Fruit fly (Drosophila melanogaster) whole organism, embryonic: ENCODE data around the gene CG17169.
A peak's percentile ranks its signal among the peaks of the same experiment; 100 is the strongest.

ENCODE experiments used
- Bteb2 ChIP-seq: fragments of 200-800 bp; sonication (Bioruptor generic); optimal IDR thresholded peaks from 2 replicates; lab custom pipeline; 2016; ENCODE audit warnings: missing biosample characterization, missing genetic modification characterization
- CG10979 ChIP-seq: fragments of 200-800 bp; sonication (Bioruptor generic); optimal IDR thresholded peaks from 2 replicates; lab custom pipeline; 2018; ENCODE audit warnings: missing biosample characterization, mild to moderate bottlenecking, missing genetic modification characterization, moderate library complexity
- CG13287 ChIP-seq: fragments of 200-800 bp; sonication (Bioruptor generic); IDR thresholded peaks from 2 replicates; pipeline ENCODE4 v1.3.6; 2022; ENCODE audit warnings: missing biosample characterization, missing genetic modification characterization; ENCODE audit not compliant: partially characterized antibody
- CG16779 ChIP-seq: fragments of 200-800 bp; sonication (Bioruptor generic); IDR thresholded peaks from 2 replicates; pipeline ENCODE4 v1.3.6; 2022; ENCODE audit warnings: missing biosample characterization, missing genetic modification characterization
- CG16813 ChIP-seq: fragments of 200-800 bp; sonication (Bioruptor generic); IDR thresholded peaks from 3 replicates; pipeline ENCODE4 v1.3.6; 2022; ENCODE audit warnings: missing biosample characterization, missing genetic modification characterization; ENCODE audit not compliant: partially characterized antibody
- CG17829 ChIP-seq: fragments of 200-800 bp; optimal IDR thresholded peaks from 2 replicates; lab custom pipeline; 2019; ENCODE audit warnings: missing biosample characterization, mild to moderate bottlenecking, missing genetic modification characterization, moderate library complexity
- CG1792 ChIP-seq: fragments of 200-800 bp; sonication (Bioruptor generic); optimal IDR thresholded peaks from 2 replicates; lab custom pipeline; 2016; ENCODE audit warnings: missing biosample characterization, missing genetic modification characterization
- CG2199 ChIP-seq: fragments of 200-800 bp; sonication (Bioruptor generic); IDR thresholded peaks from 3 replicates; pipeline ENCODE4 v1.3.6; 2022; ENCODE audit warnings: missing biosample characterization, missing genetic modification characterization
- CG2712 ChIP-seq: fragments of 200-800 bp; optimal IDR thresholded peaks from 3 replicates; lab custom pipeline; 2019; ENCODE audit warnings: missing biosample characterization, mild to moderate bottlenecking, missing genetic modification characterization, moderate library complexity
- CG30403 ChIP-seq: fragments of 200-800 bp; sonication (Bioruptor generic); optimal IDR thresholded peaks from 3 replicates; lab custom pipeline; 2016; ENCODE audit warnings: missing biosample characterization, missing genetic modification characterization
- CG30431 ChIP-seq: fragments of 200-800 bp; sonication (Bioruptor generic); optimal IDR thresholded peaks from 2 replicates; lab custom pipeline; 2017; ENCODE audit warnings: missing biosample characterization, missing genetic modification characterization
- CG31441 ChIP-seq: fragments of 200-800 bp; sonication (Bioruptor generic); IDR thresholded peaks from 2 replicates; pipeline ENCODE4 v1.3.6; 2022; ENCODE audit warnings: missing biosample characterization, missing genetic modification characterization
- CG32772 ChIP-seq: fragments of 200-800 bp; sonication (Bioruptor generic); IDR thresholded peaks from 2 replicates; pipeline ENCODE4 v1.3.6; 2022; ENCODE audit warnings: missing biosample characterization, missing genetic modification characterization
- CG33557 ChIP-seq: fragments of 200-800 bp; sonication (Bioruptor generic); optimal IDR thresholded peaks from 2 replicates; lab custom pipeline; 2019; ENCODE audit warnings: missing biosample characterization, mild to moderate bottlenecking, missing genetic modification characterization, moderate library complexity
- CG4328 ChIP-seq: fragments of 200-800 bp; sonication (Bioruptor generic); optimal IDR thresholded peaks from 3 replicates; lab custom pipeline; 2017; ENCODE audit warnings: missing biosample characterization, missing genetic modification reagents, missing genetic modification characterization
- CG4404 ChIP-seq: fragments of 200-800 bp; sonication (Bioruptor generic); IDR thresholded peaks from 2 replicates; pipeline ENCODE4 v1.3.6; 2022; ENCODE audit warnings: missing biosample characterization, missing genetic modification characterization
- CG6654 ChIP-seq: fragments of 200-800 bp; sonication (Bioruptor generic); optimal IDR thresholded peaks from 2 replicates; lab custom pipeline; 2017; ENCODE audit warnings: missing biosample characterization, mild to moderate bottlenecking, missing genetic modification characterization
- CG7786 ChIP-seq: fragments of 200-800 bp; sonication (Bioruptor generic); optimal IDR thresholded peaks from 2 replicates; lab custom pipeline; 2016; ENCODE audit warnings: missing biosample characterization, missing genetic modification characterization
- CG7987 ChIP-seq: fragments of 200-800 bp; sonication (Bioruptor generic); optimal IDR thresholded peaks from 2 replicates; lab custom pipeline; 2018; ENCODE audit warnings: missing biosample characterization, mild to moderate bottlenecking, missing genetic modification characterization, moderate library complexity
- CG8089 ChIP-seq: fragments of 200-800 bp; sonication (Bioruptor generic); optimal IDR thresholded peaks from 3 replicates; lab custom pipeline; 2016; ENCODE audit warnings: missing biosample characterization, missing genetic modification characterization
- CG9609 ChIP-seq: fragments of 200-800 bp; sonication (Bioruptor generic); optimal IDR thresholded peaks from 3 replicates; lab custom pipeline; 2016; ENCODE audit warnings: missing biosample characterization, missing genetic modification characterization
- CG9876 ChIP-seq: fragments of 200-800 bp; sonication (Bioruptor generic); optimal IDR thresholded peaks from 2 replicates; lab custom pipeline; 2016; ENCODE audit warnings: missing biosample characterization, missing genetic modification characterization
- Camta ChIP-seq: fragments of 200-800 bp; sonication (Bioruptor generic); optimal IDR thresholded peaks from 2 replicates; lab custom pipeline; 2016; ENCODE audit warnings: missing biosample characterization, missing genetic modification characterization
- Dp ChIP-seq: fragments of 200-800 bp; sonication (Bioruptor generic); optimal IDR thresholded peaks from 2 replicates; lab custom pipeline; 2018; ENCODE audit warnings: missing biosample characterization, mild to moderate bottlenecking, missing genetic modification characterization, moderate library complexity
- Drgx ChIP-seq: fragments of 200-800 bp; sonication (Bioruptor generic); IDR thresholded peaks from 2 replicates; pipeline ENCODE4 v1.3.6; 2022; ENCODE audit warnings: missing biosample characterization, missing genetic modification characterization
- ERR ChIP-seq: fragments of 200-800 bp; sonication (Bioruptor generic); optimal IDR thresholded peaks from 2 replicates; lab custom pipeline; 2016; ENCODE audit warnings: missing biosample characterization, missing genetic modification characterization
- Elba2 ChIP-seq: fragments of 200-800 bp; sonication (Bioruptor generic); optimal IDR thresholded peaks from 3 replicates; lab custom pipeline; 2016; ENCODE audit warnings: missing biosample characterization, missing genetic modification characterization
- HLH4C ChIP-seq: fragments of 200-800 bp; sonication (Bioruptor generic); IDR thresholded peaks from 3 replicates; pipeline ENCODE4 v1.3.6; 2022; ENCODE audit warnings: missing biosample characterization, missing genetic modification characterization; ENCODE audit not compliant: partially characterized antibody
- Hmr ChIP-seq: fragments of 200-800 bp; sonication (Bioruptor generic); optimal IDR thresholded peaks from 3 replicates; lab custom pipeline; 2017; ENCODE audit warnings: mild to moderate bottlenecking, missing biosample characterization, missing genetic modification reagents, missing genetic modification characterization
- Lim3 ChIP-seq: fragments of 200-800 bp; sonication (Bioruptor generic); IDR thresholded peaks from 2 replicates; pipeline ENCODE4 v1.3.6; 2022; ENCODE audit warnings: missing biosample characterization, missing genetic modification characterization
- MBD-R2 ChIP-seq: fragments of 200-800 bp; sonication (Bioruptor generic); IDR thresholded peaks from 2 replicates; pipeline ENCODE4 v1.3.6; 2022; ENCODE audit warnings: missing biosample characterization, missing genetic modification characterization
- Meics ChIP-seq: fragments of 200-800 bp; sonication (Bioruptor generic); optimal IDR thresholded peaks from 2 replicates; lab custom pipeline; 2017; ENCODE audit warnings: missing biosample characterization, mild to moderate bottlenecking, missing genetic modification characterization
- NFAT ChIP-seq: fragments of 200-800 bp; sonication (Bioruptor generic); IDR thresholded peaks from 2 replicates; pipeline ENCODE4 v1.3.6; 2022; ENCODE audit warnings: missing biosample characterization, missing genetic modification characterization
- Oli ChIP-seq: fragments of 200-800 bp; sonication (Bioruptor generic); optimal IDR thresholded peaks from 2 replicates; lab custom pipeline; 2018; ENCODE audit warnings: missing biosample characterization, mild to moderate bottlenecking, missing genetic modification characterization, moderate library complexity
- Optix ChIP-seq: fragments of 200-800 bp; sonication (Bioruptor generic); IDR thresholded peaks from 3 replicates; pipeline ENCODE4 v1.3.6; 2022; ENCODE audit warnings: missing biosample characterization, missing genetic modification characterization
- PHDP ChIP-seq: fragments of 200-800 bp; sonication (Bioruptor generic); optimal IDR thresholded peaks from 3 replicates; lab custom pipeline; 2018; ENCODE audit warnings: missing biosample characterization, mild to moderate bottlenecking, missing genetic modification characterization, moderate library complexity
- aop ChIP-seq: fragments of 200-800 bp; sonication (Bioruptor generic); IDR thresholded peaks from 2 replicates; pipeline ENCODE4 v1.3.6; 2022; ENCODE audit warnings: missing biosample characterization, missing genetic modification characterization
- bowl ChIP-seq: fragments of 200-800 bp; sonication (Bioruptor generic); IDR thresholded peaks from 2 replicates; pipeline ENCODE4 v1.3.6; 2022; ENCODE audit warnings: missing biosample characterization, missing genetic modification characterization
- cas ChIP-seq: fragments of 200-800 bp; sonication (Bioruptor generic); IDR thresholded peaks from 2 replicates; pipeline ENCODE4 v1.3.6; 2022; ENCODE audit warnings: missing biosample characterization, missing genetic modification characterization
- cg ChIP-seq: fragments of 200-800 bp; sonication (Bioruptor generic); optimal IDR thresholded peaks from 3 replicates; lab custom pipeline; 2019; ENCODE audit warnings: missing biosample characterization, mild to moderate bottlenecking, missing genetic modification characterization, moderate library complexity
- corto ChIP-seq: fragments of 200-800 bp; sonication (Bioruptor generic); optimal IDR thresholded peaks from 2 replicates; lab custom pipeline; 2016; ENCODE audit warnings: missing biosample characterization, mild to moderate bottlenecking, missing genetic modification characterization, moderate library complexity
- crol ChIP-seq: fragments of 200-800 bp; sonication (Bioruptor generic); IDR thresholded peaks from 2 replicates; pipeline ENCODE4 v1.3.6; 2022; ENCODE audit warnings: missing biosample characterization, missing genetic modification characterization
- eyg ChIP-seq: fragments of 200-800 bp; sonication (Bioruptor generic); optimal IDR thresholded peaks from 3 replicates; lab custom pipeline; 2016; ENCODE audit warnings: missing biosample characterization, missing genetic modification characterization
- gcm2 ChIP-seq: fragments of 200-800 bp; sonication (Bioruptor generic); optimal IDR thresholded peaks from 2 replicates; lab custom pipeline; 2016; ENCODE audit warnings: missing biosample characterization, missing genetic modification characterization
- gem ChIP-seq: fragments of 200-800 bp; sonication (Bioruptor generic); optimal IDR thresholded peaks from 2 replicates; lab custom pipeline; 2019; ENCODE audit warnings: missing biosample characterization, mild to moderate bottlenecking, missing genetic modification characterization, moderate library complexity
- ken ChIP-seq: fragments of 200-800 bp; sonication (Bioruptor generic); IDR thresholded peaks from 3 replicates; pipeline ENCODE4 v1.3.6; 2022; ENCODE audit warnings: missing biosample characterization, missing genetic modification characterization
- nau ChIP-seq: fragments of 200-800 bp; sonication (Bioruptor generic); optimal IDR thresholded peaks from 3 replicates; lab custom pipeline; 2017; ENCODE audit warnings: missing biosample characterization, mild to moderate bottlenecking, missing genetic modification characterization, missing genetic modification reagents
- pb ChIP-seq: fragments of 200-800 bp; sonication (Bioruptor generic); optimal IDR thresholded peaks from 3 replicates; lab custom pipeline; 2016; ENCODE audit warnings: missing biosample characterization, missing genetic modification characterization
- psq ChIP-seq: fragments of 200-800 bp; sonication (Bioruptor generic); optimal IDR thresholded peaks from 2 replicates; lab custom pipeline; 2017; ENCODE audit warnings: missing biosample characterization, missing genetic modification characterization
- scrt ChIP-seq: fragments of 200-800 bp; sonication (Bioruptor generic); optimal IDR thresholded peaks from 2 replicates; lab custom pipeline; 2018; ENCODE audit warnings: missing biosample characterization, mild to moderate bottlenecking, missing genetic modification characterization, moderate library complexity
- toy ChIP-seq: fragments of 200-800 bp; sonication (Bioruptor generic); IDR thresholded peaks from 2 replicates; pipeline ENCODE4 v1.3.6; 2022; ENCODE audit warnings: missing biosample characterization, missing genetic modification characterization
- zen2 ChIP-seq: fragments of 200-800 bp; sonication (Bioruptor generic); IDR thresholded peaks from 3 replicates; pipeline ENCODE4 v1.3.6; 2022; ENCODE audit warnings: missing biosample characterization, missing genetic modification characterization; ENCODE audit not compliant: partially characterized antibody

The CG17169 gene

DNA sequence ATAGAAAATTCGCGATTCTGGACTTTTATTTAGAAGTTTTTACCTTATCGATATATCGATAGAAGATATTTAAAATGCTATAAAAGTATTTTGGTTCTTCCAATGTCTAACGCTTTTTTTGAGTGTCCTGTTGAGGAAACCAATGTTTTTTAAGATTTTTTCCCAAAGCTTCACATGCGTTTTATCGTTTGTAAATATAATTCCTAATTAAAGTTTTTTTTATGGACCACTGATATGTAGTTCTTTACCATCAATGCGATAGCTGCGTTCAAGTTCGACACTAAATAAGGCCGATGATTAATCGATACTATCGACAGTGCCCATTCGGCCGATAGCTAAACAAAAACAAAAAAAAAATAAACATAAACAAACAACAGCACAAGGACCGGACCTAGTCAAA, 21.2 kb downstream of the CG17169 start, which contains the start of gene ATbp (continued):
- no peak for TF ChIP-seq Bteb2 (GFP tag; lab: Kevin White, UChicago)
- no peak for TF ChIP-seq crol
- no peak for TF ChIP-seq CG33557 (GFP tag; lab: Kevin White, UChicago)
- no peak for TF ChIP-seq ERR
- TF ChIP-seq CG1792 (GFP tag; lab: Kevin White, UChicago) = no peak
- no peak for TF ChIP-seq CG7786 (GFP tag; lab: Kevin White, UChicago)
- TF ChIP-seq CG30403 = no peak
- no peak for TF ChIP-seq NFAT (GFP tag; lab: Robert Waterston, UW)
- TF ChIP-seq Oli (tag; lab: Kevin White, UChicago) = no peak
- no peak for TF ChIP-seq CG7987
- TF ChIP-seq CG30431 = no peak
- TF ChIP-seq cas (GFP tag; lab: Robert Waterston, UW) = no peak
- TF ChIP-seq aop (GFP tag; lab: Robert Waterston, UW) = no peak
- TF ChIP-seq CG9876 = no peak
- TF ChIP-seq scrt (GFP tag; lab: Kevin White, UChicago) = no peak
- no peak for TF ChIP-seq eyg (GFP tag; lab: Kevin White, UChicago)
- no peak for TF ChIP-seq nau (GFP tag; lab: Kevin White, UChicago)
- no peak for TF ChIP-seq CG8089
- peak; percentile 43; the same call in 1 of the 2 replicates for TF ChIP-seq CG32772 (GFP tag; lab: Robert Waterston, UW)
- TF ChIP-seq gem (tag; lab: Kevin White, UChicago) = peak; percentile 26
- TF ChIP-seq corto (GFP tag; lab: Kevin White, UChicago) = no peak
- no peak for TF ChIP-seq psq (GFP tag; lab: Kevin White, UChicago)
- TF ChIP-seq Meics (GFP tag; lab: Kevin White, UChicago) = no peak
- TF ChIP-seq MBD-R2 (GFP tag; lab: Robert Waterston, UW) = peak; percentile 67
- TF ChIP-seq bowl (GFP tag; lab: Robert Waterston, UW) = no peak
- TF ChIP-seq Dp (GFP tag; lab: Kevin White, UChicago) = peak; percentile 15
- no peak for TF ChIP-seq CG6654
- no peak for TF ChIP-seq CG2712
- peak; percentile 83 for TF ChIP-seq CG13287 (GFP tag; lab: Robert Waterston, UW)
- TF ChIP-seq zen2 (GFP tag; lab: Robert Waterston, UW) = peak; percentile 59; the same call in 2 of the 3 replicates
- no peak for TF ChIP-seq CG10979
- TF ChIP-seq CG4404 = no peak
- TF ChIP-seq CG17829 (tag; lab: Kevin White, UChicago) = no peak
- TF ChIP-seq CG16813 = peak; percentile 98
- no peak for TF ChIP-seq pb
- no peak for TF ChIP-seq Camta
- no peak for TF ChIP-seq Hmr (GFP tag; lab: Kevin White, UChicago)
- TF ChIP-seq HLH4C (GFP tag; lab: Robert Waterston, UW) = peak; percentile 92
- TF ChIP-seq toy (GFP tag; lab: Robert Waterston, UW) = no peak
- no peak; the same call in 1 of the 2 replicates for TF ChIP-seq CG31441 (GFP tag; lab: Robert Waterston, UW)
- no peak for TF ChIP-seq CG2199
- no peak for TF ChIP-seq gcm2 (GFP tag; lab: Kevin White, UChicago)
- TF ChIP-seq CG4328 (GFP tag; lab: Kevin White, UChicago) = no peak
- TF ChIP-seq Drgx (GFP tag; lab: Robert Waterston, UW) = no peak
- no peak for TF ChIP-seq cg (GFP tag; lab: Kevin White, UChicago)
- TF ChIP-seq ken (GFP tag; lab: Robert Waterston, UW) = no peak
- no peak for TF ChIP-seq CG16779 (GFP tag; lab: Robert Waterston, UW)
- no peak for TF ChIP-seq PHDP
- no peak for TF ChIP-seq Lim3 (GFP tag; lab: Robert Waterston, UW)
- no peak for TF ChIP-seq CG9609 (GFP tag; lab: Kevin White, UChicago)
- TF ChIP-seq Elba2 (GFP tag; lab: Kevin White, UChicago) = no peak
- TF ChIP-seq Optix (GFP tag; lab: Robert Waterston, UW) = no peak
